Worm (Caenorhabditis elegans) whole organism, L1 larva: ENCODE measurements around the gene aptf-3.

Source experiments
- C04F5.9 ChIP-seq: sonication (generic microtip); optimal IDR thresholded peaks from 2 replicates; lab custom pipeline; 2016; ENCODE audit warnings: missing genetic modification characterization, missing compliant biosample characterization
- C16A3.4 ChIP-seq: fragments of 150-350 bp; optimal IDR thresholded peaks from 2 replicates; lab custom pipeline; 2014; ENCODE audit warnings: missing biosample characterization, missing genetic modification characterization
- F16B12.6 ChIP-seq: fragments of 150-350 bp; optimal IDR thresholded peaks from 2 replicates; lab custom pipeline; 2014; ENCODE audit warnings: missing biosample characterization, missing genetic modification characterization
- alr-1 ChIP-seq: fragments of 200-800 bp; sonication (Bioruptor generic); optimal IDR thresholded peaks from 2 replicates; lab custom pipeline; 2018; ENCODE audit warnings: borderline replicate concordance, mild to moderate bottlenecking, missing genetic modification characterization, missing compliant biosample characterization
- aly-2 ChIP-seq: fragments of 150-350 bp; optimal IDR thresholded peaks from 2 replicates; lab custom pipeline; 2014; ENCODE audit warnings: missing biosample characterization, missing genetic modification characterization
- blmp-1 ChIP-seq: fragments of 150-350 bp; optimal IDR thresholded peaks from 2 replicates; lab custom pipeline; 2014; ENCODE audit warnings: missing biosample characterization, missing genetic modification characterization
- ceh-63 ChIP-seq: fragments of 200-800 bp; sonication (Bioruptor generic); optimal IDR thresholded peaks from 2 replicates; lab custom pipeline; 2018; ENCODE audit warnings: mild to moderate bottlenecking, missing genetic modification characterization, missing compliant biosample characterization
- ceh-88 ChIP-seq: fragments of 200-800 bp; sonication (Bioruptor generic); IDR thresholded peaks from 2 replicates; pipeline ENCODE4 v1.3.6; 2022; ENCODE audit warnings: missing genetic modification characterization, missing compliant biosample characterization
- ces-1 ChIP-seq: fragments of 150-350 bp; optimal IDR thresholded peaks from 2 replicates; lab custom pipeline; 2014; ENCODE audit warnings: missing biosample characterization, missing genetic modification reagents, missing genetic modification characterization
- dpl-1 ChIP-seq, 3 experiments: fragments of 150-350 bp in 2 of 3; sonication (generic microtip) in 1 of 3; optimal IDR thresholded peaks; 2 replicates each; lab custom pipeline; 2014 to 2017; ENCODE audit warnings: missing biosample characterization in 3 of 3, missing genetic modification characterization in 3 of 3, missing genetic modification reagents in 3 of 3
- efl-1 ChIP-seq, 4 experiments: fragments of 150-350 bp; optimal IDR thresholded peaks in 3 of 4; peaks in 1 of 4; 1 replicate in 1 of 4; 2 replicates in 3 of 4; lab custom pipeline; 2014; ENCODE audit warnings: missing biosample characterization in 2 of 4, missing genetic modification characterization in 2 of 4, missing genetic modification reagents in 2 of 4
- fkh-10 ChIP-seq: sonication (generic microtip); optimal IDR thresholded peaks from 2 replicates; lab custom pipeline; 2017; ENCODE audit warnings: missing biosample characterization, missing genetic modification reagents, missing genetic modification characterization
- fos-1 ChIP-seq: fragments of 150-350 bp; optimal IDR thresholded peaks from 2 replicates; lab custom pipeline; 2014; ENCODE audit warnings: missing biosample characterization, missing genetic modification characterization
- isw-1 ChIP-seq: fragments of 200-800 bp; sonication (Bioruptor generic); IDR thresholded peaks from 2 replicates; pipeline ENCODE4 v1.3.6; 2022; ENCODE audit warnings: missing genetic modification characterization, missing compliant biosample characterization
- jun-1 ChIP-seq: fragments of 150-350 bp; optimal IDR thresholded peaks from 2 replicates; lab custom pipeline; 2014; ENCODE audit warnings: missing biosample characterization, missing genetic modification reagents, missing genetic modification characterization
- lin-14 ChIP-seq: fragments of 200-800 bp; sonication (Bioruptor generic); optimal IDR thresholded peaks from 2 replicates; lab custom pipeline; 2018; ENCODE audit warnings: mild to moderate bottlenecking, missing genetic modification characterization, moderate library complexity, missing compliant biosample characterization
- lin-35 ChIP-seq, 2 experiments: fragments of 150-350 bp; optimal IDR thresholded peaks; 2 replicates each; lab custom pipeline; 2014; ENCODE audit warnings: missing biosample characterization in 2 of 2, missing genetic modification characterization in 2 of 2, missing genetic modification reagents in 2 of 2
- lin-39 ChIP-seq: fragments of 150-350 bp; optimal IDR thresholded peaks from 2 replicates; lab custom pipeline; 2014; ENCODE audit warnings: missing biosample characterization, missing genetic modification reagents, missing genetic modification characterization
- lsy-2 ChIP-seq, 2 experiments: fragments of 150-350 bp; optimal IDR thresholded peaks; 2 replicates each; lab custom pipeline; 2014; ENCODE audit warnings: missing biosample characterization in 2 of 2, missing genetic modification characterization in 2 of 2
- mab-9 ChIP-seq: fragments of 200-800 bp; sonication (Bioruptor generic); IDR thresholded peaks from 2 replicates; pipeline ENCODE4 v1.3.6; 2022; ENCODE audit warnings: missing genetic modification reagents, missing genetic modification characterization, missing compliant biosample characterization
- mef-2 ChIP-seq: fragments of 150-350 bp; optimal IDR thresholded peaks from 2 replicates; lab custom pipeline; 2014; ENCODE audit warnings: missing biosample characterization, missing genetic modification characterization
- mep-1 ChIP-seq: fragments of 150-350 bp; optimal IDR thresholded peaks from 2 replicates; lab custom pipeline; 2014; ENCODE audit warnings: missing biosample characterization, missing genetic modification characterization
- nhr-19 ChIP-seq: fragments of 200-800 bp; sonication (Bioruptor generic); conservative IDR thresholded peaks from 2 replicates; pipeline ENCODE4 v1.3.6; 2022; ENCODE audit warnings: missing genetic modification characterization, missing compliant biosample characterization
- nhr-47 ChIP-seq: sonication (generic microtip); optimal IDR thresholded peaks from 2 replicates; lab custom pipeline; 2016; ENCODE audit warnings: mild to moderate bottlenecking, missing genetic modification characterization, moderate library complexity, missing compliant biosample characterization
- nhr-71 ChIP-seq: sonication (generic microtip); optimal IDR thresholded peaks from 2 replicates; lab custom pipeline; 2016; ENCODE audit warnings: mild to moderate bottlenecking, missing genetic modification characterization, moderate library complexity, missing compliant biosample characterization
- nhr-76 ChIP-seq: sonication (generic microtip); optimal IDR thresholded peaks from 2 replicates; lab custom pipeline; 2017; ENCODE audit warnings: missing biosample characterization, missing genetic modification characterization
- nhr-84 ChIP-seq: sonication (generic microtip); optimal IDR thresholded peaks from 2 replicates; lab custom pipeline; 2017; ENCODE audit warnings: missing biosample characterization, missing genetic modification characterization
- pag-3 ChIP-seq: sonication (generic microtip); optimal IDR thresholded peaks from 2 replicates; lab custom pipeline; 2017; ENCODE audit warnings: missing genetic modification characterization, mild to moderate bottlenecking, missing compliant biosample characterization, antibody characterized with exemption, borderline replicate concordance; ENCODE audit not compliant: insufficient read depth
- rnt-1 ChIP-seq: sonication (generic microtip); optimal IDR thresholded peaks from 2 replicates; lab custom pipeline; 2016; ENCODE audit warnings: mild to moderate bottlenecking, missing genetic modification characterization, moderate library complexity, missing compliant biosample characterization
- skn-1 ChIP-seq: fragments of 150-350 bp; optimal IDR thresholded peaks from 2 replicates; lab custom pipeline; 2014; ENCODE audit warnings: missing biosample characterization, missing genetic modification characterization
- snu-23 ChIP-seq: sonication (generic microtip); optimal IDR thresholded peaks from 2 replicates; lab custom pipeline; 2016; ENCODE audit warnings: missing genetic modification characterization, missing compliant biosample characterization
- sptf-1 ChIP-seq: fragments of 150-350 bp; optimal IDR thresholded peaks from 2 replicates; lab custom pipeline; 2014; ENCODE audit warnings: missing biosample characterization, missing genetic modification characterization
- tbx-2 ChIP-seq: sonication (generic microtip); optimal IDR thresholded peaks from 2 replicates; lab custom pipeline; 2016; ENCODE audit warnings: missing genetic modification characterization, missing compliant biosample characterization
- unc-130 ChIP-seq: fragments of 150-350 bp; optimal IDR thresholded peaks from 2 replicates; lab custom pipeline; 2017; ENCODE audit warnings: missing biosample characterization, missing genetic modification characterization, inconsistent platforms
- unc-30 ChIP-seq: sonication (generic microtip); optimal IDR thresholded peaks from 2 replicates; lab custom pipeline; 2017; ENCODE audit warnings: missing biosample characterization, missing genetic modification characterization
- zag-1 ChIP-seq: fragments of 150-350 bp; optimal IDR thresholded peaks from 2 replicates; lab custom pipeline; 2014; ENCODE audit warnings: missing biosample characterization, missing genetic modification characterization
- ztf-11 ChIP-seq, 2 experiments: sonication (generic microtip); optimal IDR thresholded peaks; 2 replicates each; lab custom pipeline; 2016 to 2017; ENCODE audit warnings: missing genetic modification characterization in 2 of 2, missing biosample characterization in 1 of 2, missing compliant biosample characterization in 1 of 2
- ztf-4 ChIP-seq: fragments of 150-350 bp; optimal IDR thresholded peaks from 2 replicates; lab custom pipeline; 2014; ENCODE audit warnings: missing biosample characterization, missing genetic modification characterization

The aptf-3 gene

DNA sequence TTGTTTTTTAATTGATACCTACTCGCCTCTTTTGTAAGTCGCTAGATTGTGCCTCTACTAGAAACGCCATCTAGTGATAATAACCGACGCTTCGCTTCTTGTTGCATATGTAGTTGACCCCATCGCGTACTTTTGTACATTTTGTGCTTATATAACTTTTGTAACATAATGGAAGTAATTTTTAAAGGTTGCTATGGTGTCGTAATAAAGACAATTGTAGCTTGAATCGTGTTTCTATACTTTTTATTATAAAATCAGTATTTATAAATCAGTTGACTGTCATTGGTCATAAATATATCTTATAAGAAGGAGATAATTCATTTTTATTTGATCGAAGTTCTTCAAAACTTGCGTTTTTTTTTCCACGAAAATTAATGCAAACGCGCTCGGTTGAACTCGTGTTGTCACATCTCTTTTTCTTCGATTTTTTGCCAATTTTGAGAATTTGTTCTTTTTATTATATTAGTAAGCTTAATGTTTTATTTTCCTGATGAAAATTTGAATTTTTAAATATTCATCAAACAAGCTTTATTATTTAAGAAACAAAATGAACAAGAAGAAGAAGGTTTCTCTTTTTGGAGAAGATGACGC is 16.4 kb upstream of the aptf-3 start, which contains the start of gene F54C9.9:
F54C9.9 (plus strand) TSS at position 541 of the 591 bp plus-strand sequence.
- TF ChIP-seq C16A3.4 (peak; percentile 33), efl-1 (optimal IDR thresholded peaks at IDR 0.05; lab: Kevin White, UChicago) (peak; percentile 7 to 32), efl-1 (GFP tag; optimal IDR thresholded peaks at IDR 0.05 in 1 of 2; lab: Kevin White, UChicago) (peak; percentile 29 to 87), lsy-2 (tag; optimal IDR thresholded peaks at IDR 0.05; lab: Kevin White, UChicago) (peak in 1 of 2 experiments; percentile 66), lin-35 (GFP tag; optimal IDR thresholded peaks at IDR 0.05; lab: Kevin White, UChicago) (peak; percentile 5 to 64), lin-14 (peak; percentile 30), pag-3 (tag; lab: Kevin White, UChicago) (no peak), snu-23 (peak; percentile 10), nhr-71 (tag; lab: Kevin White, UChicago) (peak; percentile 7), F16B12.6 (tag; lab: Kevin White, UChicago) (peak; percentile 1), dpl-1 (GFP tag; optimal IDR thresholded peaks at IDR 0.05; lab: Kevin White, UChicago) (peak; percentile 21 to 44 (median 26)), tbx-2 (tag; lab: Kevin White, UChicago) (no peak), nhr-84 (tag; lab: Kevin White, UChicago) (no peak), blmp-1 (tag; lab: Kevin White, UChicago) (peak; percentile 49)

DNA sequence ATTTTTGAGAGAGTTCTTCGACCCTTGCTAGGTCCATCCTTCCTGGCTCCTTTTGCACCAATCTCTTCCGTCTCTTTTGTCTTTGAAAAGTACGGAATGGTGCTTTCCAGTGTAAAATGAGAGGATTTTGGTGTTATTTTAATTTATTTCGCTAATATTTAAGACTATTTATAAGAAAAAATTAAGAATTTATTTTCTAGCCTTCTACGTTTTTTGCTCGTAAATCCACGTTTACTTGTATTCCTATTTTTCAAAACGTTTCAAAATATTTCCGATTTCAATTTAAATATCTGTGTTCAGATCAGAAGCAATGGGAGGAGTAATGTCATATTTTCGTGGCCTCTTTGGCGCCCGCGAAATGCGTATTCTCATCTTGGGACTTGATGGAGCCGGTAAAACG is 12.3 kb upstream of the aptf-3 start, which contains the start of gene arl-1:
arl-1 (plus strand) TSS at position 301 of the 400 bp plus-strand sequence.
- no peak for TF ChIP-seq fkh-10 (GFP tag; lab: Kevin White, UChicago)

DNA sequence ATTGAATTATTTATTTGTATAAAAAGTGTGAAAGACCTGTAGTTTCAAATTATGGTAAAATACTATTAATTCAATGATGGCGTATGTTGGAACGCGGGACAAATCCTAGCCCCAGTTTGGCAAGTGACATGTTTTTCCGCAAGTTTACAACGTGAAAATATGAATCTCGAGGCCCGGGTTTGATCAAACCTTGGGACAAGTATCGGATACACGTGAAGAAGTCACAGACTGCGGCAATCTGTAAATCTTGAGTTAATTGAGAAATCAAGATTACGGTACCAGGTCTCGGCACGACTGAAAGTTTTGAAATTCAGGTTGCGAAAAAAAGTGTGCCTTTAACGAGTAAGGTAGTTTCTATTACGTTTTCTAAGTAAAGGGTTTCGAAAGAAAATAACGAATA is 11.0 kb upstream of the aptf-3 start:
- TF ChIP-seq snu-23 = no peak
- TF ChIP-seq ces-1 (GFP tag; lab: Kevin White, UChicago) = no peak
- TF ChIP-seq jun-1 (tag; lab: Kevin White, UChicago) = no peak
- no peak for TF ChIP-seq blmp-1 (tag; lab: Kevin White, UChicago)
- TF ChIP-seq isw-1 (GFP tag; lab: Robert Waterston, UW) = no peak
- TF ChIP-seq sptf-1 (tag; lab: Kevin White, UChicago) = no peak
- TF ChIP-seq nhr-47 (tag; lab: Kevin White, UChicago) = no peak
- TF ChIP-seq ceh-88 (GFP tag; lab: Robert Waterston, UW) = no peak
- TF ChIP-seq zag-1 (tag; lab: Kevin White, UChicago) = no peak
- no peak for TF ChIP-seq lsy-2 (tag; optimal IDR thresholded peaks at IDR 0.05; lab: Kevin White, UChicago)
- no peak for TF ChIP-seq mef-2 (tag; lab: Kevin White, UChicago)
- no peak for TF ChIP-seq lin-39 (tag; lab: Kevin White, UChicago)
- TF ChIP-seq unc-130 (tag; lab: Kevin White, UChicago) = no peak
- TF ChIP-seq ztf-11 (tag; optimal IDR thresholded peaks at IDR 0.05; lab: Kevin White, UChicago) = no peak

DNA sequence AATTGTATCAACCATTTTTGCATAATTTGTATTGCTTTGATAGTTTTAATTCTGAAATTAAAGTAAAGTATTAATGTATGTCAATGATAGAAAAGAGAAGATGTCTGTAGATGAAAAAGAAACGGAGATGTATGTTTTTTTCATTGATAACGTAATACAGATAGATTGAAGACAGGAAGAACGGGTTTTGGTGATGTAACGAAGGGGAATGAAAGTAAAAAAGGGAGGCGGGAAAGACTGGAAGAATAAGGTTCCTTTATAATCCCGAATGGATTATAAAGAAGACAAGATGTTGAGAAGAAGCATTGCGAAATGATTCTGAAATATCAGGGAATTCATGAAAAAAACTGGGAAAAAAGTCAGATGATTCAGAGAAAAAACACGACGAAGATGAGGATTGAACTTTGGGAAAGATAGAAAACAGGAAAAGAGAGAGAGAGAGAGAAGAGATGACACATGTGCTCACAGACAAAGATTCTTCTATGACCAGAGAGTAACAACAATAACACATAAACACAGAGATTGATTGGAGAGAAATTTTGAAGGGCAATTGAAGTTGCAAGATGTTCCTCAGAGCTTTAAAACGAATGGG is 8.9 kb upstream of the aptf-3 start, which contains the start of gene F54C9.11:
F54C9.11 (minus strand) TSS at position 51 of the 592 bp plus-strand sequence.
- no peak for TF ChIP-seq ztf-11 (tag; optimal IDR thresholded peaks at IDR 0.05; lab: Kevin White, UChicago)
- TF ChIP-seq ztf-4 (tag; lab: Kevin White, UChicago) = peak; percentile 30
- TF ChIP-seq mep-1 = peak; percentile 12
- TF ChIP-seq dpl-1 (GFP tag; optimal IDR thresholded peaks at IDR 0.05; lab: Kevin White, UChicago) = no peak
- peak; percentile 64 for TF ChIP-seq blmp-1 (tag; lab: Kevin White, UChicago)
- peak; percentile 62 for TF ChIP-seq nhr-71 (tag; lab: Kevin White, UChicago)
- TF ChIP-seq rnt-1 = peak; percentile 42
- peak in 1 of 2 experiments; percentile 14 for TF ChIP-seq lin-35 (GFP tag; optimal IDR thresholded peaks at IDR 0.05; lab: Kevin White, UChicago)
- no peak for TF ChIP-seq ceh-63 (GFP tag; lab: Kevin White, UChicago)
- TF ChIP-seq lin-14 = peak; percentile 73
- peak in 1 of 2 experiments; percentile 57 for TF ChIP-seq lsy-2 (tag; optimal IDR thresholded peaks at IDR 0.05; lab: Kevin White, UChicago)
- TF ChIP-seq snu-23 = peak; percentile 11
- TF ChIP-seq C16A3.4 = peak; percentile 7

DNA sequence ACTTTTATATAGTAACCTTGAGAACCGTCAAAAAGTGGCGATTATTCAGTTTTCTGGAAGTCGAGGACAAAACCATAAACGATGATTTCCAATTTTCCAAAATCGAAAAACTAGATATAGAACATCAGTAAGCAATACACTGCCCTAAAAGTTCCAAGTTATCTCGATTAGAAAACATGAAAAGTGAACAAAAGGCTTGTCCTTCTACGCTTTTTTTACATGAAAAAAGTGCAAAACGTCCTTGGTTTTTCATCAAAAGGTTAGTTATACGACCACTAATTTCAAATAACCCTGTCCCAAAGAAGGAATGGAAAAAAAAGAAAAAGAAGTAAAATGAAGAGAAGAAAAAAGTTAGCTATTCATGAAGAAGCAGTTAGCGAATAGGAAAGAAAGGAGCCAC is 8.1 kb upstream of the aptf-3 start:
- TF ChIP-seq fos-1 (tag; lab: Kevin White, UChicago) (no peak), nhr-19 (GFP tag; lab: Robert Waterston, UW) (no peak), unc-30 (no peak), nhr-84 (tag; lab: Kevin White, UChicago) (no peak), C04F5.9 (tag; lab: Kevin White, UChicago) (no peak), nhr-76 (no peak), mab-9 (GFP tag; lab: Robert Waterston, UW) (no peak), sptf-1 (tag; lab: Kevin White, UChicago) (no peak), aly-2 (tag; lab: Kevin White, UChicago) (no peak), skn-1 (tag; lab: Kevin White, UChicago) (no peak), alr-1 (tag; lab: Kevin White, UChicago) (no peak)
